Worm (Caenorhabditis elegans): ENCODE results near the gene K07G6.1.

Gene K07G6.1

DNA sequence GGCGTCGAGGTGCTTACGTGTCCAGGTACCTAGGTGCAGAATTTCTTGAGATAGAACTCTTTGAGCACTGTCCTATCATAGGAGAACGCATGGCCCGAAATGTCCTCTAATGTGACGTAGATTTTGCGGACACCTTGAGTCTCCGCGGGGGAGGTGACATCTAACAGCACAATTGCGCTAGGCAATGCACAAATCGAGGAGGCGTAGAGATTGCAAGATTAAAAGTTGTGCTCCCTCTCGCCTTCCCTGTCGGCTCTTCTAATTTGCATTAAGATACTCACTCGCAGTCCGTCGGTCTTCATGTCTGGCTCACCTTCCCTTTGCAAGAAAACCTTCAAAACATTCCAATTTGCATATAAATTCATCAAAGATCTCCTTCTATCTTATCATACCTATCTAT lies 18.3 kb downstream of the K07G6.1 start, which contains the start of gene F36H5.18:
Gene F36H5.18 (plus strand): TSS at position 301 of the 400 bp plus-strand sequence.
- TF ChIP-seq pha-4 (tag; optimal IDR thresholded peaks at IDR 0.05) (no peak), nfya-1 (tag; optimal IDR thresholded peaks at IDR 0.05; ENCODE audit: insufficient read depth) (no peak), ZK546.5 (tag; optimal IDR thresholded peaks at IDR 0.05) (no peak), ceh-9 (tag; optimal IDR thresholded peaks at IDR 0.05) (no peak), fkh-2 (tag; optimal IDR thresholded peaks at IDR 0.05) (no peak), daf-12 (tag; optimal IDR thresholded peaks at IDR 0.05) (no peak), ceh-16 (tag; optimal IDR thresholded peaks at IDR 0.05) (no peak)

- TF ChIP-seq pha-4 (tag; optimal IDR thresholded peaks at IDR 0.05) (no peak), lin-39 (tag; optimal IDR thresholded peaks at IDR 0.05) (no peak), sea-2 (GFP tag; optimal IDR thresholded peaks at IDR 0.05) (no peak), eor-1 (tag; optimal IDR thresholded peaks at IDR 0.05) (no peak), ceh-9 (tag; optimal IDR thresholded peaks at IDR 0.05) (no peak), jun-1 (tag; optimal IDR thresholded peaks at IDR 0.05) (no peak), snpc-4 (tag; optimal IDR thresholded peaks at IDR 0.05) (no peak), egl-27 (tag; optimal IDR thresholded peaks at IDR 0.05) (no peak), nhr-43 (tag; optimal IDR thresholded peaks at IDR 0.05; ENCODE audit: poor library complexity, severe bottlenecking) (no peak)
Measured at ce11 chrII:1761564-1761963, 20.2 kb downstream of the K07G6.1 start, which contains the start of gene F36H5.4. Gene F36H5.4, plus strand, starts transcription at chrII:1761864.

DNA sequence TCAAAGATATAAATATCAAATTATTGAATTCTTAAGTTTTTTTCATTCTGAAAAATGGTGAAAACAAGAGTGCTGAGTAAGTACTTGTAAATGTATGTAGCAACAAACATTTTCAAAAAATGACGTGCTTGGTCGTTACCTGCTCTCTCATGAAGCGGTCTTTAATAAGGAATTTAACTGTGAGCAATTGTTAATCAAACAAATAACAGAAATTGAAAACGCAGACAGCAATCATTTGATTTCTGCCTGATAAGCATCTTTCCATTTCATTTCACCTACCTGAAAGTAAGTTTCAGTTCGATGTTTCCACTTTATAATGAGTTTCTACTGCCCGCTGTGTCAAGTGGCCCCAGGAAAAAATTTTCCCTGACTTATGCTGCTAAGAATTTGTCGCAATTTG lies 21.7 kb downstream of the K07G6.1 start, which contains the start of gene math-28:
Gene math-28 (plus strand): TSS at position 301 of the 400 bp plus-strand sequence.
- TF ChIP-seq fkh-2 (tag; optimal IDR thresholded peaks at IDR 0.05) (no peak), ztf-11 (tag; optimal IDR thresholded peaks at IDR 0.05) (no peak), daf-12 (tag; optimal IDR thresholded peaks at IDR 0.05) (no peak), elt-1 (tag; optimal IDR thresholded peaks at IDR 0.05) (no peak), ceh-16 (tag; optimal IDR thresholded peaks at IDR 0.05) (no peak), egl-5 (tag; optimal IDR thresholded peaks at IDR 0.05) (no peak), fkh-10 (GFP tag; optimal IDR thresholded peaks at IDR 0.05) (no peak), aly-2 (tag; optimal IDR thresholded peaks at IDR 0.05) (no peak), snpc-4 (tag; optimal IDR thresholded peaks at IDR 0.05) (no peak), ceh-82 (tag; optimal IDR thresholded peaks at IDR 0.05) (no peak), unc-39 (tag; optimal IDR thresholded peaks at IDR 0.05) (no peak), nhr-237 (tag; optimal IDR thresholded peaks at IDR 0.05) (no peak), mdl-1 (tag; optimal IDR thresholded peaks at IDR 0.05) (no peak), ama-1 (optimal IDR thresholded peaks at IDR 0.05) (no peak), eor-1 (tag; optimal IDR thresholded peaks at IDR 0.05) (no peak), nhr-25 (tag; optimal IDR thresholded peaks at IDR 0.05) (no peak), nhr-67 (tag; optimal IDR thresholded peaks at IDR 0.05) (no peak), nhr-77 (tag; optimal IDR thresholded peaks at IDR 0.05) (no peak), jun-1 (tag; optimal IDR thresholded peaks at IDR 0.05) (no peak), nhr-43 (tag; optimal IDR thresholded peaks at IDR 0.05; ENCODE audit: poor library complexity, severe bottlenecking) (no peak)

ce11 chrII:1766715-1767114 lies 25.4 kb downstream of the K07G6.1 start:
- no peak for TF ChIP-seq nhr-25 (tag; optimal IDR thresholded peaks at IDR 0.05)
- no peak for TF ChIP-seq unc-62 (GFP tag; optimal IDR thresholded peaks at IDR 0.05)
- no peak for TF ChIP-seq egl-5 (tag; optimal IDR thresholded peaks at IDR 0.05)
- TF ChIP-seq zag-1 (tag; optimal IDR thresholded peaks at IDR 0.05), result no peak
- no peak for TF ChIP-seq ztf-11 (tag; optimal IDR thresholded peaks at IDR 0.05)
- no peak for TF ChIP-seq daf-12 (tag; optimal IDR thresholded peaks at IDR 0.05)
- no peak for TF ChIP-seq fos-1 (tag; optimal IDR thresholded peaks at IDR 0.05)
- TF ChIP-seq lin-39 (tag; optimal IDR thresholded peaks at IDR 0.05), result no peak
- TF ChIP-seq nhr-77 (tag; optimal IDR thresholded peaks at IDR 0.05), result no peak
- no peak for TF ChIP-seq elt-1 (tag; optimal IDR thresholded peaks at IDR 0.05)
- no peak for TF ChIP-seq egl-27 (tag; optimal IDR thresholded peaks at IDR 0.05)
- no peak for TF ChIP-seq ztf-4 (tag; optimal IDR thresholded peaks at IDR 0.05)
- TF ChIP-seq fkh-2 (tag; optimal IDR thresholded peaks at IDR 0.05), result no peak
- TF ChIP-seq pqm-1 (tag; optimal IDR thresholded peaks at IDR 0.05), result no peak
- TF ChIP-seq nhr-11 (tag; optimal IDR thresholded peaks at IDR 0.05), result no peak
- TF ChIP-seq nhr-12 (tag; optimal IDR thresholded peaks at IDR 0.05), result no peak
- TF ChIP-seq ceh-82 (tag; optimal IDR thresholded peaks at IDR 0.05), result no peak
- TF ChIP-seq tbx-2 (tag; optimal IDR thresholded peaks at IDR 0.05), result no peak

DNA sequence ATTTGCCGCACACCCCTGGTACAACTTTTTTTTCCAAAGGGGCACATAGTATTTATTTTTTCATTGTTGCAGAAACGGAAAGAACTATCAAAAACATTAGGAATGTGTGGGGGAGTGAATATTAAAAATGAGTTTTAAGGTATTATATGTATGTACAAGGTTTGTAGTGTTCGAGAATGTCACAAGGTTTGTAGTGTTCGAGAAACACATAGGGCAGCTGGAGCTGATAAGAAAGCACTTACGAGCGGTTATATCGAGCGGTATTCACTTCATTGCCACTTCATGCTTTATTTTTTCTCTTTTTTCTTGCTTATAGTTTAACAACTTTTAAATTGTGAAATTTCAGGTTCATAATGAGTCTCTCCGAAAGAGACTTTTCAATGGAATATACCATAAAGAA lies 26.1 kb downstream of the K07G6.1 start:
- peak; percentile 39 for TF ChIP-seq pqm-1 (tag; optimal IDR thresholded peaks at IDR 0.05)
- peak; percentile 75 for TF ChIP-seq elt-2 (tag; optimal IDR thresholded peaks at IDR 0.05)
